Worm (Caenorhabditis elegans) whole organism, dauer: ENCODE measurements around the gene sbsp-1.
"Not testable (repeated sequence)": the region's sequence is repeated elsewhere in the genome, so short reads cannot be mapped to it uniquely, and the experiment has no call there.

Experiments
- unc-62 ChIP-seq: sonication (generic microtip); optimal IDR thresholded peaks from 2 replicates; lab custom pipeline; 2017; ENCODE audit warnings: missing biosample characterization, missing genetic modification reagents, missing genetic modification characterization

The sbsp-1 gene

ce11 chrIII:10832636-10833035 is at the start of gene sbsp-1:
Gene sbsp-1, plus strand, starts transcription at chrIII:10832936.
- TF ChIP-seq unc-62 (GFP tag; lab: Kevin White, UChicago) = no peak

ce11 chrIII:10783052-10783451 is 49.7 kb upstream of the sbsp-1 start:
- no peak for TF ChIP-seq unc-62 (GFP tag; lab: Kevin White, UChicago)

ce11 chrIII:10791233-10791632 is 41.5 kb upstream of the sbsp-1 start:
- TF ChIP-seq unc-62 (GFP tag; lab: Kevin White, UChicago) = no peak

ce11 chrIII:10794049-10794448 is 38.7 kb upstream of the sbsp-1 start, which contains the start of gene clec-163:
Gene clec-163, plus strand, starts transcription at chrIII:10794349.
- no peak for TF ChIP-seq unc-62 (GFP tag; lab: Kevin White, UChicago)

- TF ChIP-seq unc-62 (GFP tag; lab: Kevin White, UChicago) = no peak
Observed at ce11 chrIII:10802032-10802431, 30.7 kb upstream of the sbsp-1 start, which contains the start of gene K11D9.3. Gene K11D9.3, minus strand, starts transcription at chrIII:10802212.

ce11 chrIII:10805172-10805571 is 27.6 kb upstream of the sbsp-1 start:
- no peak for TF ChIP-seq unc-62 (GFP tag; lab: Kevin White, UChicago)

- not testable (repeated sequence) for TF ChIP-seq unc-62 (GFP tag; lab: Kevin White, UChicago)
Observed at ce11 chrIII:10805625-10806024, 27.1 kb upstream of the sbsp-1 start, which contains the start of gene klp-7. Gene klp-7, plus strand, starts transcription at chrIII:10805925.

- TF ChIP-seq unc-62 (GFP tag; lab: Kevin White, UChicago) = no peak
Observed at ce11 chrIII:10806821-10807220, 25.9 kb upstream of the sbsp-1 start.

ce11 chrIII:10807236-10807635 is 25.5 kb upstream of the sbsp-1 start:
- TF ChIP-seq unc-62 (GFP tag; lab: Kevin White, UChicago) = no peak

ce11 chrIII:10807956-10808355 is 24.8 kb upstream of the sbsp-1 start:
- TF ChIP-seq unc-62 (GFP tag; lab: Kevin White, UChicago) = no peak

- no peak for TF ChIP-seq unc-62 (GFP tag; lab: Kevin White, UChicago)
Observed at ce11 chrIII:10808802-10809201, 23.9 kb upstream of the sbsp-1 start.

- no peak for TF ChIP-seq unc-62 (GFP tag; lab: Kevin White, UChicago)
Observed at ce11 chrIII:10809568-10809967, 23.2 kb upstream of the sbsp-1 start.

- no peak for TF ChIP-seq unc-62 (GFP tag; lab: Kevin White, UChicago)
Observed at ce11 chrIII:10810483-10810836, 22.3 kb upstream of the sbsp-1 start.

- TF ChIP-seq unc-62 (GFP tag; lab: Kevin White, UChicago) = no peak
Observed at ce11 chrIII:10810837-10811814, 21.6 kb upstream of the sbsp-1 start.

ce11 chrIII:10812798-10813295 is 19.9 kb upstream of the sbsp-1 start:
- TF ChIP-seq unc-62 (GFP tag; lab: Kevin White, UChicago) = no peak

ce11 chrIII:10813886-10814285 is 18.9 kb upstream of the sbsp-1 start:
- TF ChIP-seq unc-62 (GFP tag; lab: Kevin White, UChicago) = no peak

- no peak for TF ChIP-seq unc-62 (GFP tag; lab: Kevin White, UChicago)
Observed at ce11 chrIII:10815199-10815598, 17.5 kb upstream of the sbsp-1 start.
